Fruit fly (Drosophila melanogaster): ENCODE results near the gene CG14200.

The CG14200 gene

DNA sequence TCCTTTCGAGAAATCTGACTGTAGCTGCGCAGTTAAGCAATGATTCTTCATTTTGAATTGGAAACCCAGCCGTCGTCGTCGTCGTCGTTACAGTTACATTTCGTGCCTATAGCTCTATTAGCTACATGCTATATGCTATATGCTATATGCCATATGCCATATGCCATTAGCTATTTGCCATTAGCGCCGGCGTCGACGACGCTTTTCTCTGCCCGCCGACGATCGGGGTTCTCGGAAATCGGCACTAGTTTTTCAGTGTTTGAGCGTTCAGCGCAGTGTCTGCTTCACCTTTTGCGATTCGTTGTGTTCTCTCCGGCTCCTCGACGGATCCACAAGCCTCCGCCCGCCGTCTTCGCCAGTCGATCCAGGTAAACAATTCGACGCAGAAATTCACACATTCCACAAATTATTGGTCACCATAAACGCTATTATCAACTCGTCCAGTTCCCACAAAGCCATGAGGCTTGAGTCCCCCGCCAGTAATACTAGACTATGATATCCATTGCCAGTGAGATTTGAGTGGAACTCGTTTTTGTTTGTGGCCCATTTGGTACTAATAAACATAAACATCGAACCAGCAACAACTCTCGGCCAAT is 9.0 kb downstream of the CG14200 start:
- TF ChIP-seq CTCF (GFP tag; optimal IDR thresholded peaks at IDR 0.05), result no peak
- no peak for TF ChIP-seq CG8089 (GFP tag; optimal IDR thresholded peaks at IDR 0.05)
- TF ChIP-seq jumu (GFP tag; optimal IDR thresholded peaks at IDR 0.05), result no peak
- TF ChIP-seq CG7963 (GFP tag; IDR thresholded peaks at IDR 0.05; ENCODE audit: partially characterized antibody), result no peak
- TF ChIP-seq CG17568 (GFP tag; optimal IDR thresholded peaks at IDR 0.05), result no peak
- TF ChIP-seq CG12769 (tag; optimal IDR thresholded peaks at IDR 0.05), result peak; percentile 49
- no peak for TF ChIP-seq CG8290 (GFP tag; optimal IDR thresholded peaks at IDR 0.05)
- peak in 1 of 2 experiments; percentile 5 for TF ChIP-seq CG8290 (tag; optimal IDR thresholded peaks at IDR 0.05)
- no peak for TF ChIP-seq fd96Cb (tag; optimal IDR thresholded peaks at IDR 0.05)
- peak; percentile 18 for TF ChIP-seq sug (tag; optimal IDR thresholded peaks at IDR 0.05)
- TF ChIP-seq CG1602 (GFP tag; optimal IDR thresholded peaks at IDR 0.05), result no peak
- peak; percentile 28 for TF ChIP-seq Med (GFP tag)
- no peak for TF ChIP-seq cato (GFP tag; optimal IDR thresholded peaks at IDR 0.05; ENCODE audit: borderline replicate concordance)
- no peak for TF ChIP-seq NfI (GFP tag; optimal IDR thresholded peaks at IDR 0.05)
- TF ChIP-seq Pdp1 (GFP tag; optimal IDR thresholded peaks at IDR 0.05), result no peak
- TF ChIP-seq Adf1 (GFP tag; IDR thresholded peaks at IDR 0.05), result peak; percentile 59; the same call in 1 of the 2 replicates
- no peak for TF ChIP-seq Atf-2 (GFP tag; optimal IDR thresholded peaks at IDR 0.05)
- no peak for TF ChIP-seq trem (tag; optimal IDR thresholded peaks at IDR 0.05)
- TF ChIP-seq D19B (GFP tag; optimal IDR thresholded peaks at IDR 0.05), result no peak
- peak; percentile 60 for TF ChIP-seq CG10543 (GFP tag; optimal IDR thresholded peaks at IDR 0.05)
- 0 out of 2 replicates have a peak, but pooled peaks have one; percentile 12 for TF ChIP-seq Atf6 (GFP tag; IDR thresholded peaks at IDR 0.05)
- no peak for TF ChIP-seq Doc3 (GFP tag; IDR thresholded peaks at IDR 0.05; ENCODE audit: partially characterized antibody)
- no peak for TF ChIP-seq Myb (GFP tag; optimal IDR thresholded peaks at IDR 0.05)
- TF ChIP-seq Side (GFP tag; optimal IDR thresholded peaks at IDR 0.05), result no peak
- TF ChIP-seq sc (optimal IDR thresholded peaks at IDR 0.05), result no peak
- no peak for TF ChIP-seq sc (GFP tag; optimal IDR thresholded peaks at IDR 0.05)
- no peak for TF ChIP-seq usp (GFP tag; optimal IDR thresholded peaks at IDR 0.05)
- TF ChIP-seq sd (tag; optimal IDR thresholded peaks at IDR 0.05), result peak; percentile 91
- TF ChIP-seq sqz (GFP tag; optimal IDR thresholded peaks at IDR 0.05), result no peak
- TF ChIP-seq cwo (GFP tag; optimal IDR thresholded peaks at IDR 0.05), result no peak
- TF ChIP-seq Ets97D (GFP tag; optimal IDR thresholded peaks at IDR 0.05), result no peak
- TF ChIP-seq MESR4 (GFP tag; optimal IDR thresholded peaks at IDR 0.05), result no peak
- TF ChIP-seq CG13894 (tag; optimal IDR thresholded peaks at IDR 0.05), result peak; percentile 93
- TF ChIP-seq CG43689 (GFP tag; IDR thresholded peaks at IDR 0.05), result no peak
- no peak for TF ChIP-seq gce (GFP tag; IDR thresholded peaks at IDR 0.05)
- 0 out of 2 replicates have a peak, but pooled peaks have one; percentile 16 for TF ChIP-seq unc-4 (GFP tag; IDR thresholded peaks at IDR 0.05; ENCODE audit: partially characterized antibody)
- TF ChIP-seq amos (GFP tag; IDR thresholded peaks at IDR 0.05; ENCODE audit: partially characterized antibody), result no peak
- no peak for TF ChIP-seq CG34376 (GFP tag; optimal IDR thresholded peaks at IDR 0.05)
- TF ChIP-seq CG16813 (GFP tag; IDR thresholded peaks at IDR 0.05; ENCODE audit: partially characterized antibody), result no peak
- TF ChIP-seq nom (GFP tag; optimal IDR thresholded peaks at IDR 0.05), result no peak
- TF ChIP-seq klu (GFP tag; IDR thresholded peaks at IDR 0.05), result no peak
- TF ChIP-seq CG18599 (GFP tag; optimal IDR thresholded peaks at IDR 0.05), result no peak
- no peak for TF ChIP-seq bbx (GFP tag; IDR thresholded peaks at IDR 0.05; ENCODE audit: partially characterized antibody)
- peak; percentile 12; the same call in 1 of the 3 replicates for TF ChIP-seq CG34224 (GFP tag; IDR thresholded peaks at IDR 0.05; ENCODE audit: partially characterized antibody)
- TF ChIP-seq ase (GFP tag; IDR thresholded peaks at IDR 0.05), result no peak
- TF ChIP-seq CG32532 (GFP tag; IDR thresholded peaks at IDR 0.05), result 0 out of 2 replicates have a peak, but pooled peaks have one; percentile 36
- TF ChIP-seq CG6254 (GFP tag; optimal IDR thresholded peaks at IDR 0.05), result no peak
